Worm (Caenorhabditis elegans) whole organism, L4 larva: ENCODE results near the gene F53A2.3.

Source experiments
- F44E2.7 ChIP-seq: fragments of 200-800 bp; sonication (Bioruptor generic); IDR thresholded peaks from 2 replicates; pipeline ENCODE4 v2.1.2; 2022; ENCODE audit warnings: missing genetic modification characterization, missing compliant biosample characterization
- F49E8.2 ChIP-seq: sonication (generic microtip); optimal IDR thresholded peaks from 2 replicates; lab custom pipeline; 2016; ENCODE audit warnings: missing compliant biosample characterization, mild to moderate bottlenecking, missing genetic modification characterization, borderline replicate concordance
- T20F7.1 ChIP-seq: fragments of 200-800 bp; sonication (Bioruptor generic); optimal IDR thresholded peaks from 2 replicates; lab custom pipeline; 2018; ENCODE audit warnings: mild to moderate bottlenecking, missing genetic modification characterization, missing compliant biosample characterization
- Y75B8A.6 ChIP-seq: fragments of 200-800 bp; sonication (Bioruptor generic); IDR thresholded peaks from 2 replicates; pipeline ENCODE4 v1.3.6; 2022; ENCODE audit warnings: missing genetic modification reagents, missing genetic modification characterization, missing compliant biosample characterization
- ZK337.2 ChIP-seq: fragments of 200-800 bp; sonication (Bioruptor generic); IDR thresholded peaks from 2 replicates; pipeline ENCODE4 v1.3.6; 2022; ENCODE audit warnings: missing genetic modification reagents, missing genetic modification characterization, missing compliant biosample characterization
- aha-1 ChIP-seq: fragments of 150-350 bp; peaks from one replicate; lab custom pipeline; 2014; ENCODE audit warnings: missing biosample characterization, missing genetic modification characterization
- ama-1 ChIP-seq: fragments of 150-350 bp; optimal IDR thresholded peaks from 2 replicates; lab custom pipeline; 2014; ENCODE audit warnings: inconsistent platforms, mixed read lengths
- arid-1 ChIP-seq: fragments of 200-800 bp; sonication (Bioruptor generic); conservative IDR thresholded peaks from 2 replicates; pipeline ENCODE4 v1.3.6; 2022; ENCODE audit warnings: missing genetic modification reagents, missing genetic modification characterization, missing compliant biosample characterization
- ceh-62 ChIP-seq: sonication (generic microtip); optimal IDR thresholded peaks from 2 replicates; lab custom pipeline; 2017; ENCODE audit warnings: missing biosample characterization, missing genetic modification characterization
- ceh-82 ChIP-seq: sonication (generic microtip); optimal IDR thresholded peaks from 2 replicates; lab custom pipeline; 2017; ENCODE audit warnings: missing biosample characterization, missing genetic modification characterization
- ces-1 ChIP-seq: fragments of 150-350 bp; sonication (generic microtip); optimal IDR thresholded peaks from 4 replicates; lab custom pipeline; 2014; ENCODE audit warnings: missing biosample characterization, missing genetic modification reagents, missing genetic modification characterization
- daf-12 ChIP-seq: fragments of 150-350 bp; optimal IDR thresholded peaks from 2 replicates; lab custom pipeline; 2014; ENCODE audit warnings: missing biosample characterization, missing genetic modification reagents, missing genetic modification characterization
- daf-19 ChIP-seq: fragments of 200-800 bp; sonication (Bioruptor generic); conservative IDR thresholded peaks from 2 replicates; pipeline ENCODE4 v1.3.6; 2022; ENCODE audit warnings: missing genetic modification characterization, missing compliant biosample characterization
- duxl-1 ChIP-seq: sonication (generic microtip); optimal IDR thresholded peaks from 2 replicates; lab custom pipeline; 2016; ENCODE audit warnings: mild to moderate bottlenecking, missing genetic modification characterization, moderate library complexity, missing compliant biosample characterization; ENCODE audit not compliant: poor library complexity
- dve-1 ChIP-seq: sonication (generic microtip); optimal IDR thresholded peaks from 2 replicates; lab custom pipeline; 2017; ENCODE audit warnings: antibody characterized with exemption, mild to moderate bottlenecking, missing genetic modification characterization, missing compliant biosample characterization; ENCODE audit not compliant: insufficient read depth
- fos-1 ChIP-seq: fragments of 150-350 bp; optimal IDR thresholded peaks from 2 replicates; lab custom pipeline; 2014; ENCODE audit warnings: missing biosample characterization, missing genetic modification characterization
- hif-1 ChIP-seq, 2 experiments: sonication (generic microtip); optimal IDR thresholded peaks; 2 replicates each; lab custom pipeline; 2016 to 2017; ENCODE audit warnings: missing compliant biosample characterization in 2 of 2, missing genetic modification characterization in 2 of 2, missing genetic modification reagents in 2 of 2, missing genotype in 2 of 2, mild to moderate bottlenecking in 1 of 2
- hlh-11 ChIP-seq: fragments of 200-800 bp; sonication (Bioruptor generic); optimal IDR thresholded peaks from 2 replicates; lab custom pipeline; 2018; ENCODE audit warnings: mild to moderate bottlenecking, missing genetic modification characterization, missing compliant biosample characterization
- hlh-30 ChIP-seq: sonication (generic microtip); optimal IDR thresholded peaks from 2 replicates; lab custom pipeline; 2017; ENCODE audit warnings: antibody characterized with exemption, mild to moderate bottlenecking, missing genetic modification characterization, missing compliant biosample characterization; ENCODE audit not compliant: insufficient read depth
- lim-7 ChIP-seq: fragments of 200-800 bp; sonication (Bioruptor generic); IDR thresholded peaks from 2 replicates; pipeline ENCODE4 v1.3.6; 2022; ENCODE audit warnings: missing genetic modification characterization, missing compliant biosample characterization
- lin-1 ChIP-seq: fragments of 200-800 bp; sonication (Bioruptor generic); IDR thresholded peaks from 2 replicates; pipeline ENCODE4 v1.3.6; 2022; ENCODE audit warnings: missing genetic modification reagents, missing genetic modification characterization, missing compliant biosample characterization
- lin-38 ChIP-seq: fragments of 200-800 bp; sonication (Bioruptor generic); IDR thresholded peaks from 2 replicates; pipeline ENCODE4 v1.3.6; 2022; ENCODE audit warnings: missing genetic modification reagents, missing genetic modification characterization, missing compliant biosample characterization
- lsy-2 ChIP-seq, 2 experiments: fragments of 150-350 bp in 1 of 2; sonication (generic microtip) in 1 of 2; optimal IDR thresholded peaks; 2 replicates each; lab custom pipeline; 2014 to 2017; ENCODE audit warnings: missing biosample characterization in 2 of 2, missing genetic modification characterization in 2 of 2
- madf-5 ChIP-seq, 2 experiments: fragments of 200-800 bp; sonication (Bioruptor generic); IDR thresholded peaks; 2 replicates each; pipeline ENCODE4 v1.3.6; 2022; ENCODE audit warnings: missing compliant biosample characterization in 2 of 2, missing genetic modification characterization in 2 of 2
- mep-1 ChIP-seq: fragments of 150-350 bp; sonication (generic microtip); optimal IDR thresholded peaks from 3 replicates; lab custom pipeline; 2014; ENCODE audit warnings: missing biosample characterization, missing genetic modification characterization
- nhr-237 ChIP-seq: sonication (generic microtip); optimal IDR thresholded peaks from 2 replicates; lab custom pipeline; 2017; ENCODE audit warnings: missing biosample characterization, missing genetic modification characterization
- nhr-28 ChIP-seq: fragments of 150-350 bp; optimal IDR thresholded peaks from 2 replicates; lab custom pipeline; 2014; ENCODE audit warnings: missing biosample characterization, missing genetic modification characterization
- nhr-41 ChIP-seq: fragments of 200-800 bp; sonication (Bioruptor generic); IDR thresholded peaks from 2 replicates; pipeline ENCODE4 v1.3.6; 2022; ENCODE audit warnings: missing genetic modification reagents, missing genetic modification characterization, missing compliant biosample characterization
- nhr-48 ChIP-seq: sonication (generic microtip); optimal IDR thresholded peaks from 2 replicates; lab custom pipeline; 2016; ENCODE audit warnings: mild to moderate bottlenecking, missing genetic modification characterization, missing compliant biosample characterization
- nhr-76 ChIP-seq: fragments of 150-350 bp; optimal IDR thresholded peaks from 2 replicates; lab custom pipeline; 2014; ENCODE audit warnings: missing biosample characterization, missing genetic modification characterization
- set-16 ChIP-seq: fragments of 200-800 bp; sonication (Bioruptor generic); IDR thresholded peaks from 2 replicates; pipeline ENCODE4 v1.3.6; 2022; ENCODE audit warnings: missing genetic modification reagents, missing genetic modification characterization, missing compliant biosample characterization
- skn-1 ChIP-seq: fragments of 150-350 bp; optimal IDR thresholded peaks from 2 replicates; lab custom pipeline; 2014; ENCODE audit warnings: missing biosample characterization, missing genetic modification characterization
- spr-1 ChIP-seq: sonication (generic microtip); optimal IDR thresholded peaks from 2 replicates; lab custom pipeline; 2016; ENCODE audit warnings: mild to moderate bottlenecking, missing genetic modification characterization, missing compliant biosample characterization
- tag-97 ChIP-seq: fragments of 200-800 bp; sonication (Bioruptor generic); IDR thresholded peaks from 2 replicates; pipeline ENCODE4 v1.3.6; 2022; ENCODE audit warnings: missing genetic modification characterization, missing compliant biosample characterization

F53A2.3 gene

ce11 chrIII:13333754-13334153 is 5.8 kb downstream of the F53A2.3 start, which contains the start of gene sdz-20:
Gene sdz-20, plus strand, starts transcription at chrIII:13334054.
- TF ChIP-seq ama-1 (lab: Kevin White, UChicago) (no peak), dve-1 (tag; lab: Kevin White, UChicago) (no peak), mep-1 (tag; lab: Kevin White, UChicago) (no peak), arid-1 (GFP tag; lab: Robert Waterston, UW) (no peak), lim-7 (GFP tag; lab: Robert Waterston, UW) (no peak), nhr-237 (tag; lab: Kevin White, UChicago) (no peak), ceh-82 (no peak), nhr-48 (no peak), ceh-62 (tag; lab: Kevin White, UChicago) (no peak), daf-19 (no peak), lsy-2 (tag; optimal IDR thresholded peaks at IDR 0.05; lab: Kevin White, UChicago) (no peak), hlh-30 (tag; lab: Kevin White, UChicago) (no peak), duxl-1 (tag; lab: Kevin White, UChicago) (no peak)

- TF ChIP-seq ZK337.2 (no peak), duxl-1 (tag; lab: Kevin White, UChicago) (no peak), F49E8.2 (tag; lab: Kevin White, UChicago) (no peak), fos-1 (no peak), lin-1 (GFP tag; lab: Robert Waterston, UW) (no peak), spr-1 (tag; lab: Kevin White, UChicago) (no peak), skn-1 (tag; lab: Kevin White, UChicago) (no peak), lin-38 (no peak), hlh-11 (tag; lab: Kevin White, UChicago) (no peak), madf-5 (GFP tag; IDR thresholded peaks at IDR 0.05; lab: Robert Waterston, UW) (no peak)
These were observed 10.7 kb downstream of the F53A2.3 start for ce11 chrIII:13328911-13329310.

- no peak for TF ChIP-seq T20F7.1
- no peak for TF ChIP-seq nhr-41 (GFP tag; lab: Robert Waterston, UW)
- TF ChIP-seq set-16 (GFP tag; lab: Robert Waterston, UW) = no peak
- no peak for TF ChIP-seq ces-1 (GFP tag; lab: Kevin White, UChicago)
- TF ChIP-seq ama-1 (lab: Kevin White, UChicago) = no peak
- TF ChIP-seq hif-1 (tag; optimal IDR thresholded peaks at IDR 0.05; lab: Kevin White, UChicago) = no peak
- TF ChIP-seq tag-97 (GFP tag; lab: Robert Waterston, UW) = no peak
- TF ChIP-seq nhr-28 = no peak
- no peak for TF ChIP-seq arid-1 (GFP tag; lab: Robert Waterston, UW)
- no peak for TF ChIP-seq Y75B8A.6 (GFP tag; lab: Robert Waterston, UW)
- TF ChIP-seq daf-12 (tag; lab: Kevin White, UChicago) = no peak
- TF ChIP-seq F44E2.7 = no peak
These were observed 14.8 kb downstream of the F53A2.3 start, which contains the start of gene F53A2.1 for ce11 chrIII:13324739-13325138. Gene F53A2.1, minus strand, starts transcription at chrIII:13324839.

ce11 chrIII:13322578-13322977 is 17.0 kb downstream of the F53A2.3 start, which contains the start of gene F53A2.11:
Gene F53A2.11, minus strand, starts transcription at chrIII:13322678.
- TF ChIP-seq nhr-76 (tag; lab: Kevin White, UChicago) = no peak
- no peak for TF ChIP-seq ama-1 (lab: Kevin White, UChicago)
- no peak for TF ChIP-seq F44E2.7

- TF ChIP-seq set-16 (GFP tag; lab: Robert Waterston, UW) (no peak), aha-1 (tag; lab: Kevin White, UChicago) (peak; percentile 95)
These were observed 22.1 kb downstream of the F53A2.3 start for ce11 chrIII:13317383-13317911.
